Fruit fly (Drosophila melanogaster) whole organism, embryonic: ENCODE measurements around the gene NaPi-III.

Source experiments
- Blimp-1 ChIP-seq: fragments of 200-800 bp; sonication (Bioruptor generic); optimal IDR thresholded peaks from 3 replicates; lab custom pipeline; 2018; ENCODE audit warnings: missing biosample characterization, missing genetic modification characterization, mild to moderate bottlenecking, moderate library complexity, missing genetic modification reagents
- CG13287 ChIP-seq: fragments of 200-800 bp; sonication (Bioruptor generic); IDR thresholded peaks from 2 replicates; pipeline ENCODE4 v1.3.6; 2022; ENCODE audit warnings: missing biosample characterization, missing genetic modification characterization; ENCODE audit not compliant: partially characterized antibody
- CG1529 ChIP-seq: fragments of 200-800 bp; sonication (Bioruptor generic); optimal IDR thresholded peaks from 3 replicates; lab custom pipeline; 2018; ENCODE audit warnings: missing biosample characterization, missing genetic modification characterization
- CG31365 ChIP-seq: fragments of 200-800 bp; sonication (Bioruptor generic); optimal IDR thresholded peaks from 2 replicates; lab custom pipeline; 2018; ENCODE audit warnings: missing biosample characterization, mild to moderate bottlenecking, missing genetic modification characterization
- CG33557 ChIP-seq: fragments of 200-800 bp; sonication (Bioruptor generic); optimal IDR thresholded peaks from 2 replicates; lab custom pipeline; 2019; ENCODE audit warnings: missing biosample characterization, mild to moderate bottlenecking, missing genetic modification characterization, moderate library complexity
- CG7357 ChIP-seq: fragments of 200-800 bp; sonication (Bioruptor generic); IDR thresholded peaks from 3 replicates; pipeline ENCODE4 v1.3.6; 2022; ENCODE audit warnings: missing biosample characterization, missing genetic modification characterization
- Dek ChIP-seq: fragments of 200-800 bp; sonication (Bioruptor generic); optimal IDR thresholded peaks from 3 replicates; lab custom pipeline; 2019; ENCODE audit warnings: missing biosample characterization, mild to moderate bottlenecking, missing genetic modification characterization, moderate library complexity
- Neu2 ChIP-seq: fragments of 200-800 bp; sonication (Bioruptor generic); optimal IDR thresholded peaks from 3 replicates; lab custom pipeline; 2016; ENCODE audit warnings: missing biosample characterization, missing genetic modification characterization, borderline replicate concordance
- dpn ChIP-seq, 2 experiments: fragments of 200-800 bp; sonication (Bioruptor generic); optimal IDR thresholded peaks; 3 replicates each; lab custom pipeline; 2016; ENCODE audit warnings: missing biosample characterization in 2 of 2, missing genetic modification characterization in 2 of 2
- h ChIP-seq: fragments of >200 bp; optimal IDR thresholded peaks from 2 replicates; lab custom pipeline; 2017
- inv ChIP-seq: fragments of 200-800 bp; sonication (Bioruptor generic); IDR thresholded peaks from 2 replicates; pipeline ENCODE4 v1.3.6; 2022; ENCODE audit warnings: missing biosample characterization, missing genetic modification characterization; ENCODE audit not compliant: partially characterized antibody
- ranshi ChIP-seq: fragments of 200-800 bp; sonication (Bioruptor generic); IDR thresholded peaks from 2 replicates; pipeline ENCODE4 v1.3.6; 2022; ENCODE audit warnings: missing biosample characterization, missing genetic modification characterization

DNA sequence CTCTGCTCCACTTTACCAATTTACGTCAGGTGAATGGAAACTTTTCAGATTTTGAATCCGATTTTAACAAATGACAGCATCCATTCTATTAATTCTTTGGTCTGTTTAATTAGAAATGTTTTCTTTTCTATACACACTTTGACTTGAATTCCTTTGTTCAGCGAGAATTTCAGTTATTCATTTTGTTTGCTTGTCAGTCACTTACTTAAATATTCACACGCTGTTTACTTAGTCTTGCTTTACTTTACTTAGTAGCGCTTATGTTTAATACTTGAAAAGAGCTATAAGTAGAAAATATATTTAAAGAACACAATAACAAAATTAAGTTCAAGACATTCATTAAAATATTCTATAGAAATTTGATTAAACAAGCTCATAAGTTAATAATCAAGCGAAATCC lies 15.7 kb upstream of the NaPi-III start, which contains the start of gene CG32073:
- TF ChIP-seq CG7357 (GFP tag; lab: Robert Waterston, UW) (no peak), CG1529 (no peak), CG33557 (no peak), ranshi (no peak; the same call in 1 of the 2 replicates), CG31365 (no peak), dpn (GFP tag; optimal IDR thresholded peaks at IDR 0.05; lab: Kevin White, UChicago) (no peak), h (lab: Kevin White, UChicago) (no peak), Neu2 (GFP tag; lab: Kevin White, UChicago) (no peak), Blimp-1 (GFP tag; lab: Kevin White, UChicago) (no peak), inv (GFP tag; lab: Robert Waterston, UW) (no peak), Dek (tag; lab: Kevin White, UChicago) (peak; percentile 17), CG13287 (GFP tag; lab: Robert Waterston, UW) (no peak)
